Fruit fly (Drosophila melanogaster) whole organism, embryonic: Measurements from ENCODE around the gene Pak.
A peak's percentile ranks its signal among the peaks of the same experiment; 100 is the strongest.

ENCODE experiments used
- Aef1 ChIP-seq: fragments of 200-800 bp; sonication (Bioruptor generic); IDR thresholded peaks from 3 replicates; pipeline ENCODE4 v1.3.6; 2022; ENCODE audit warnings: missing biosample characterization, missing genetic modification characterization
- B-H2 ChIP-seq: fragments of 200-800 bp; sonication (Bioruptor generic); optimal IDR thresholded peaks from 2 replicates; lab custom pipeline; 2018; ENCODE audit warnings: missing biosample characterization, mild to moderate bottlenecking, missing genetic modification characterization
- CG17328 ChIP-seq: fragments of 200-800 bp; sonication (Bioruptor generic); IDR thresholded peaks from 2 replicates; pipeline ENCODE4 v1.3.6; 2022; ENCODE audit warnings: missing biosample characterization, missing genetic modification characterization
- CG18011 ChIP-seq: fragments of 200-800 bp; sonication (Bioruptor generic); optimal IDR thresholded peaks from 2 replicates; lab custom pipeline; 2017; ENCODE audit warnings: missing biosample characterization, missing genetic modification characterization, mild to moderate bottlenecking, moderate library complexity, missing genotype
- CG8359 ChIP-seq: fragments of 200-800 bp; sonication (Bioruptor generic); optimal IDR thresholded peaks from 2 replicates; lab custom pipeline; 2017; ENCODE audit warnings: missing biosample characterization, mild to moderate bottlenecking, missing genetic modification characterization, borderline replicate concordance
- Hr78 ChIP-seq, 2 experiments: fragments of 200-800 bp in 1 of 2; fragments of >200 bp in 1 of 2; sonication (Bioruptor generic) in 1 of 2; optimal IDR thresholded peaks; 2 replicates each; lab custom pipeline; 2017 to 2019; ENCODE audit warnings: missing biosample characterization in 2 of 2, missing genetic modification characterization in 2 of 2, mild to moderate bottlenecking in 1 of 2, moderate library complexity in 1 of 2
- Lhr ChIP-seq: fragments of 200-800 bp; sonication (Bioruptor generic); optimal IDR thresholded peaks from 3 replicates; lab custom pipeline; 2017; ENCODE audit warnings: mild to moderate bottlenecking, missing biosample characterization, missing genetic modification reagents, missing genetic modification characterization
- TFAM ChIP-seq: fragments of 200-800 bp; sonication (Bioruptor generic); optimal IDR thresholded peaks from 2 replicates; lab custom pipeline; 2017; ENCODE audit warnings: missing biosample characterization, missing genetic modification characterization, inconsistent platforms
- eyg ChIP-seq: fragments of 200-800 bp; sonication (Bioruptor generic); optimal IDR thresholded peaks from 3 replicates; lab custom pipeline; 2016; ENCODE audit warnings: missing biosample characterization, missing genetic modification characterization
- gcm2 ChIP-seq: fragments of 200-800 bp; sonication (Bioruptor generic); optimal IDR thresholded peaks from 2 replicates; lab custom pipeline; 2016; ENCODE audit warnings: missing biosample characterization, missing genetic modification characterization
- gro ChIP-seq: fragments of 200-800 bp; sonication (Bioruptor generic); optimal IDR thresholded peaks from 2 replicates; lab custom pipeline; 2016; ENCODE audit warnings: missing biosample characterization, missing genetic modification characterization
- h ChIP-seq: fragments of >200 bp; optimal IDR thresholded peaks from 2 replicates; lab custom pipeline; 2017
- repo ChIP-seq: fragments of 200-800 bp; sonication (Bioruptor generic); optimal IDR thresholded peaks from 2 replicates; lab custom pipeline; 2016; ENCODE audit warnings: missing biosample characterization, missing genetic modification characterization
- vfl ChIP-seq: fragments of 200-800 bp; sonication (Bioruptor generic); optimal IDR thresholded peaks from 2 replicates; lab custom pipeline; 2016; ENCODE audit warnings: missing biosample characterization, missing genetic modification characterization

- TF ChIP-seq repo (no peak), gcm2 (GFP tag; lab: Kevin White, UChicago) (no peak), Hr78 (GFP tag; optimal IDR thresholded peaks at IDR 0.05; lab: Kevin White, UChicago) (peak in 1 of 2 experiments; percentile 14), Lhr (GFP tag; lab: Kevin White, UChicago) (peak; percentile 59), Aef1 (GFP tag; lab: Robert Waterston, UW) (no peak), CG18011 (GFP tag; lab: Kevin White, UChicago) (no peak), B-H2 (no peak), h (lab: Kevin White, UChicago) (no peak), TFAM (GFP tag; lab: Kevin White, UChicago) (no peak), vfl (GFP tag; lab: Kevin White, UChicago) (no peak), CG8359 (GFP tag; lab: Kevin White, UChicago) (no peak), CG17328 (no peak), eyg (no peak), gro (GFP tag; lab: Kevin White, UChicago) (peak; percentile 25)
Observed at dm6 chr3R:6406566-6407098, 55.9 kb downstream of the Pak start, which contains the start of gene gpp.
